Fruit fly (Drosophila melanogaster) S2 (cell line): Measurements from ENCODE around the gene CG33500.

ENCODE experiments used
- CG8478 ChIP-seq: fragments of >200 bp; optimal IDR thresholded peaks from 2 replicates; lab custom pipeline; 2018
- CTCF ChIP-seq, 2 experiments: fragments of >200 bp; optimal IDR thresholded peaks; 2 replicates each; lab custom pipeline; 2018

DNA sequence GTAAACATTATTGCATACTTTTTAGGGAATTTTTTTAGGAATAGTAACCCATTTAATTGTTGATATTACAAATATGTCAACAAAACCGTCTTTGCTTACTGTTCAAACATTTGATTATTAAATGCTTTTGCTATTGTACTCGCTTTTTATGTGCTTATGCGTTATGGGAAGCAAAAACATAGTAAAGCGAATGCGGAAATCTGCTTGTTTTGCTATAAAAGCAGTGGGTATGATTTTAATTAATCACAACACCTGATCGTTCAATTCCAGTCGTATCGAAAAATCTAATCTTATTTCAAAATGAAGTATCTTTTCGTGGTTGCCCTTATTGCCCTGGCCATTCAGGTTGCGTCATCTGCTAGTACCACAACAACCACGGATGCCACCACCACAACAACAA, at the start of gene CG33500:
- TF ChIP-seq CTCF (optimal IDR thresholded peaks at IDR 0.05; lab: Kevin White, UChicago) = no peak
- TF ChIP-seq CG8478 (lab: Kevin White, UChicago) = no peak
